Fruit fly (Drosophila melanogaster): ENCODE results near the gene Rpt2.

Rpt2 gene

dm6 chr3R:23902557-23902956 is 28.8 kb downstream of the Rpt2 start:
- TF ChIP-seq Rel (GFP tag; optimal IDR thresholded peaks at IDR 0.05) (no peak), Rel (tag; optimal IDR thresholded peaks at IDR 0.05) (peak; percentile 26), rgr (GFP tag; optimal IDR thresholded peaks at IDR 0.05) (no peak)

- TF ChIP-seq foxo (GFP tag; optimal IDR thresholded peaks at IDR 0.05), result no peak
- no peak for TF ChIP-seq pan (optimal IDR thresholded peaks at IDR 0.05)
- TF ChIP-seq usp (GFP tag; optimal IDR thresholded peaks at IDR 0.05), result no peak
- no peak for TF ChIP-seq Sp1 (GFP tag; optimal IDR thresholded peaks at IDR 0.05)
- TF ChIP-seq OdsH (GFP tag; optimal IDR thresholded peaks at IDR 0.05), result no peak
- TF ChIP-seq Jra (GFP tag; optimal IDR thresholded peaks at IDR 0.05), result no peak
- no peak for TF ChIP-seq rgr (GFP tag; optimal IDR thresholded peaks at IDR 0.05)
- TF ChIP-seq psq (GFP tag; optimal IDR thresholded peaks at IDR 0.05), result no peak
- TF ChIP-seq CrebA (GFP tag; optimal IDR thresholded peaks at IDR 0.05; ENCODE audit: borderline replicate concordance), result no peak
- TF ChIP-seq Vsx2 (GFP tag; optimal IDR thresholded peaks at IDR 0.05; ENCODE audit: partially characterized antibody), result no peak
- TF ChIP-seq Myc (optimal IDR thresholded peaks at IDR 0.05), result no peak
- TF ChIP-seq brk (GFP tag; optimal IDR thresholded peaks at IDR 0.05), result no peak
- TF ChIP-seq Hr78 (GFP tag; optimal IDR thresholded peaks at IDR 0.05), result no peak
- no peak for TF ChIP-seq HLH106 (tag; optimal IDR thresholded peaks at IDR 0.05)
- no peak for TF ChIP-seq sv (GFP tag; optimal IDR thresholded peaks at IDR 0.05)
- no peak for TF ChIP-seq N (GFP tag; optimal IDR thresholded peaks at IDR 0.05)
- TF ChIP-seq Dif (GFP tag; optimal IDR thresholded peaks at IDR 0.05; ENCODE audit: partially characterized antibody), result no peak
- no peak for TF ChIP-seq fru (GFP tag; optimal IDR thresholded peaks at IDR 0.05)
Measured at dm6 chr3R:23902034-23902433, 29.3 kb downstream of the Rpt2 start.

- TF ChIP-seq N (GFP tag; optimal IDR thresholded peaks at IDR 0.05) (no peak), lola (GFP tag; optimal IDR thresholded peaks at IDR 0.05) (no peak), br (GFP tag; optimal IDR thresholded peaks at IDR 0.05) (no peak), ey (GFP tag; optimal IDR thresholded peaks at IDR 0.05) (no peak), h (GFP tag; optimal IDR thresholded peaks at IDR 0.05) (no peak), psq (GFP tag; optimal IDR thresholded peaks at IDR 0.05) (no peak), sage (GFP tag; optimal IDR thresholded peaks at IDR 0.05) (no peak), Mio (GFP tag; optimal IDR thresholded peaks at IDR 0.05) (no peak), Hr83 (GFP tag; optimal IDR thresholded peaks at IDR 0.05; ENCODE audit: poor library complexity, severe bottlenecking) (no peak), pan (optimal IDR thresholded peaks at IDR 0.05) (no peak), HLH106 (tag; optimal IDR thresholded peaks at IDR 0.05) (no peak), GATAd (GFP tag; optimal IDR thresholded peaks at IDR 0.05) (no peak), tai (GFP tag; optimal IDR thresholded peaks at IDR 0.05) (no peak), Hnf4 (GFP tag; optimal IDR thresholded peaks at IDR 0.05) (no peak), Vsx2 (GFP tag; optimal IDR thresholded peaks at IDR 0.05; ENCODE audit: partially characterized antibody) (no peak), CG9705 (GFP tag; optimal IDR thresholded peaks at IDR 0.05) (no peak)
Measured at dm6 chr3R:23900092-23900491, 31.3 kb downstream of the Rpt2 start.

- TF ChIP-seq ey (GFP tag; optimal IDR thresholded peaks at IDR 0.05), result no peak
- TF ChIP-seq Dif (GFP tag; optimal IDR thresholded peaks at IDR 0.05; ENCODE audit: partially characterized antibody), result no peak
- TF ChIP-seq N (GFP tag; optimal IDR thresholded peaks at IDR 0.05), result no peak
- TF ChIP-seq Hr83 (GFP tag; optimal IDR thresholded peaks at IDR 0.05; ENCODE audit: poor library complexity, severe bottlenecking), result no peak
- TF ChIP-seq Mio (GFP tag; optimal IDR thresholded peaks at IDR 0.05), result no peak
- TF ChIP-seq Dfd (GFP tag; optimal IDR thresholded peaks at IDR 0.05), result no peak
- TF ChIP-seq GATAd (GFP tag; optimal IDR thresholded peaks at IDR 0.05), result no peak
- TF ChIP-seq Rel (GFP tag; optimal IDR thresholded peaks at IDR 0.05), result no peak
- TF ChIP-seq Rel (tag; optimal IDR thresholded peaks at IDR 0.05), result no peak
- no peak for TF ChIP-seq sage (GFP tag; optimal IDR thresholded peaks at IDR 0.05)
- TF ChIP-seq dl (GFP tag; optimal IDR thresholded peaks at IDR 0.05; ENCODE audit: insufficient read depth in 1 of 2, partially characterized antibody in 2 of 2), result no peak
- no peak for TF ChIP-seq br (GFP tag; optimal IDR thresholded peaks at IDR 0.05)
- no peak for TF ChIP-seq sv (GFP tag; optimal IDR thresholded peaks at IDR 0.05)
Measured at dm6 chr3R:23893460-23893859, 37.9 kb downstream of the Rpt2 start, which contains the start of gene tbrd-1. Gene tbrd-1 (minus strand): TSS chr3R:23893560.

dm6 chr3R:23890886-23891285 is 40.5 kb downstream of the Rpt2 start, which contains the start of gene TfIIA-S:
Gene TfIIA-S (minus strand): TSS chr3R:23891060.
- TF ChIP-seq Jra (GFP tag; optimal IDR thresholded peaks at IDR 0.05) (peak; percentile 57), usp (GFP tag; optimal IDR thresholded peaks at IDR 0.05) (no peak), foxo (GFP tag; optimal IDR thresholded peaks at IDR 0.05) (peak in 1 of 2 experiments; percentile 88), Dif (GFP tag; optimal IDR thresholded peaks at IDR 0.05; ENCODE audit: partially characterized antibody) (peak; percentile 62), Myc (optimal IDR thresholded peaks at IDR 0.05) (no peak), OdsH (GFP tag; optimal IDR thresholded peaks at IDR 0.05) (peak; percentile 66), sv (GFP tag; optimal IDR thresholded peaks at IDR 0.05) (peak; percentile 78), Hnf4 (GFP tag; optimal IDR thresholded peaks at IDR 0.05) (no peak), Hr83 (GFP tag; optimal IDR thresholded peaks at IDR 0.05; ENCODE audit: poor library complexity, severe bottlenecking) (peak; percentile 95), Dfd (GFP tag; optimal IDR thresholded peaks at IDR 0.05) (no peak), Hr78 (GFP tag; optimal IDR thresholded peaks at IDR 0.05) (no peak), GATAd (GFP tag; optimal IDR thresholded peaks at IDR 0.05) (peak; percentile 45), woc (GFP tag; optimal IDR thresholded peaks at IDR 0.05) (no peak), jim (GFP tag; optimal IDR thresholded peaks at IDR 0.05) (no peak), fru (GFP tag; optimal IDR thresholded peaks at IDR 0.05) (peak; percentile 72), h (GFP tag; optimal IDR thresholded peaks at IDR 0.05) (peak; percentile 83), dmrt93B (GFP tag; optimal IDR thresholded peaks at IDR 0.05) (peak; percentile 58), rgr (GFP tag; optimal IDR thresholded peaks at IDR 0.05) (peak; percentile 87), ey (GFP tag; optimal IDR thresholded peaks at IDR 0.05) (peak; percentile 75), CG32264 (GFP tag; optimal IDR thresholded peaks at IDR 0.05) (peak; percentile 10), HLH106 (tag; optimal IDR thresholded peaks at IDR 0.05) (peak; percentile 71), sage (GFP tag; optimal IDR thresholded peaks at IDR 0.05) (no peak), dl (GFP tag; optimal IDR thresholded peaks at IDR 0.05; ENCODE audit: insufficient read depth in 1 of 2, partially characterized antibody in 2 of 2) (no peak), Mio (GFP tag; optimal IDR thresholded peaks at IDR 0.05) (peak; percentile 44), pan (optimal IDR thresholded peaks at IDR 0.05) (no peak), psq (GFP tag; optimal IDR thresholded peaks at IDR 0.05) (peak; percentile 58), CrebA (GFP tag; optimal IDR thresholded peaks at IDR 0.05; ENCODE audit: borderline replicate concordance) (no peak), brk (GFP tag; optimal IDR thresholded peaks at IDR 0.05) (no peak)
